Worm (Caenorhabditis elegans) whole organism, L3 larva: ENCODE results near the gene fard-1.

ENCODE experiments used
- ZK546.5 ChIP-seq: sonication (generic microtip); optimal IDR thresholded peaks from 2 replicates; lab custom pipeline; 2017; ENCODE audit warnings: missing biosample characterization, missing genetic modification characterization
- ama-1 ChIP-seq: fragments of 150-350 bp; optimal IDR thresholded peaks from 2 replicates; lab custom pipeline; 2018
- ceh-28 ChIP-seq: fragments of 150-350 bp; optimal IDR thresholded peaks from 2 replicates; lab custom pipeline; 2014; ENCODE audit warnings: missing biosample characterization, missing genetic modification reagents, missing genetic modification characterization
- ceh-82 ChIP-seq: fragments of 150-350 bp; optimal IDR thresholded peaks from 2 replicates; lab custom pipeline; 2014; ENCODE audit warnings: missing biosample characterization, missing genetic modification characterization
- ceh-9 ChIP-seq: sonication (generic microtip); optimal IDR thresholded peaks from 2 replicates; lab custom pipeline; 2018; ENCODE audit warnings: missing biosample characterization, missing genetic modification characterization
- egl-27 ChIP-seq: sonication (generic microtip); optimal IDR thresholded peaks from 4 replicates; lab custom pipeline; 2017; ENCODE audit warnings: missing biosample characterization, missing genetic modification reagents, missing genetic modification characterization
- egl-5 ChIP-seq: fragments of 150-350 bp; optimal IDR thresholded peaks from 2 replicates; lab custom pipeline; 2017; ENCODE audit warnings: missing biosample characterization, missing genetic modification reagents, missing genetic modification characterization, inconsistent platforms
- elt-1 ChIP-seq: fragments of 150-350 bp; optimal IDR thresholded peaks from 2 replicates; lab custom pipeline; 2014; ENCODE audit warnings: missing biosample characterization, missing genetic modification characterization
- elt-2 ChIP-seq: sonication (generic microtip); optimal IDR thresholded peaks from 2 replicates; lab custom pipeline; 2016; ENCODE audit warnings: missing genetic modification reagents, mild to moderate bottlenecking, missing genetic modification characterization, missing compliant biosample characterization
- elt-3 ChIP-seq, 3 experiments: fragments of 150-350 bp in 1 of 3; sonication (generic microtip) in 2 of 3; optimal IDR thresholded peaks; 2 replicates in 2 of 3; 4 replicates in 1 of 3; lab custom pipeline; 2014 to 2017; ENCODE audit warnings: missing biosample characterization in 3 of 3, missing genetic modification characterization in 3 of 3
- eor-1 ChIP-seq, 2 experiments: fragments of 150-350 bp; optimal IDR thresholded peaks; 2 replicates each; lab custom pipeline; 2014 to 2018; ENCODE audit warnings: missing biosample characterization in 2 of 2, missing genetic modification characterization in 2 of 2
- fkh-2 ChIP-seq: fragments of 150-350 bp; optimal IDR thresholded peaks from 2 replicates; lab custom pipeline; 2014; ENCODE audit warnings: missing biosample characterization, missing genetic modification reagents, missing genetic modification characterization
- hmg-11 ChIP-seq: sonication (generic microtip); optimal IDR thresholded peaks from 2 replicates; lab custom pipeline; 2016; ENCODE audit warnings: missing genetic modification characterization, missing compliant biosample characterization
- jun-1 ChIP-seq: fragments of 150-350 bp; optimal IDR thresholded peaks from 2 replicates; lab custom pipeline; 2014; ENCODE audit warnings: missing biosample characterization, missing genetic modification reagents, missing genetic modification characterization
- lin-15B ChIP-seq: fragments of 150-350 bp; optimal IDR thresholded peaks from 2 replicates; lab custom pipeline; 2014; ENCODE audit warnings: missing biosample characterization, missing genetic modification characterization
- lsy-12 ChIP-seq: sonication (generic microtip); optimal IDR thresholded peaks from 2 replicates; lab custom pipeline; 2016; ENCODE audit warnings: mild to moderate bottlenecking, missing genetic modification characterization, missing compliant biosample characterization
- mdl-1 ChIP-seq: fragments of 150-350 bp; optimal IDR thresholded peaks from 2 replicates; lab custom pipeline; 2014; ENCODE audit warnings: missing biosample characterization, missing genetic modification characterization
- mml-1 ChIP-seq: fragments of 150-350 bp; sonication (generic microtip); optimal IDR thresholded peaks from 3 replicates; lab custom pipeline; 2014; ENCODE audit warnings: missing biosample characterization, missing genetic modification characterization
- nfya-1 ChIP-seq: sonication (generic microtip); optimal IDR thresholded peaks from 2 replicates; lab custom pipeline; 2017; ENCODE audit warnings: missing genetic modification characterization, mild to moderate bottlenecking, missing compliant biosample characterization, antibody characterized with exemption, moderate library complexity; ENCODE audit not compliant: insufficient read depth
- nhr-11 ChIP-seq: fragments of 150-350 bp; optimal IDR thresholded peaks from 2 replicates; lab custom pipeline; 2014; ENCODE audit warnings: missing biosample characterization, missing genetic modification characterization
- nhr-12 ChIP-seq: fragments of 150-350 bp; optimal IDR thresholded peaks from 2 replicates; lab custom pipeline; 2014; ENCODE audit warnings: missing biosample characterization, missing genetic modification characterization
- nhr-23 ChIP-seq: fragments of 150-350 bp; optimal IDR thresholded peaks from 2 replicates; lab custom pipeline; 2014; ENCODE audit warnings: missing biosample characterization, missing genetic modification reagents, missing genetic modification characterization
- nhr-237 ChIP-seq: fragments of 150-350 bp; optimal IDR thresholded peaks from 2 replicates; lab custom pipeline; 2014; ENCODE audit warnings: missing biosample characterization, missing genetic modification characterization
- nhr-25 ChIP-seq: sonication (generic microtip); optimal IDR thresholded peaks from 2 replicates; lab custom pipeline; 2017; ENCODE audit warnings: missing biosample characterization, missing genetic modification characterization
- nhr-28 ChIP-seq: fragments of 150-350 bp; optimal IDR thresholded peaks from 2 replicates; lab custom pipeline; 2014; ENCODE audit warnings: missing biosample characterization, missing genetic modification characterization
- nhr-43 ChIP-seq: sonication (generic microtip); optimal IDR thresholded peaks from 2 replicates; lab custom pipeline; 2016; ENCODE audit warnings: mild to moderate bottlenecking, missing genetic modification characterization, missing compliant biosample characterization; ENCODE audit not compliant: poor library complexity, severe bottlenecking
- nhr-67 ChIP-seq: fragments of 150-350 bp; optimal IDR thresholded peaks from 2 replicates; lab custom pipeline; 2014; ENCODE audit warnings: missing biosample characterization, missing genetic modification characterization
- pha-4 ChIP-seq: fragments of 150-350 bp; optimal IDR thresholded peaks from 2 replicates; lab custom pipeline; 2014; ENCODE audit warnings: missing biosample characterization, missing genetic modification reagents, missing genetic modification characterization
- pqm-1 ChIP-seq: fragments of 150-350 bp; optimal IDR thresholded peaks from 2 replicates; lab custom pipeline; 2017; ENCODE audit warnings: missing biosample characterization, missing genetic modification characterization, inconsistent platforms
- sea-2 ChIP-seq: fragments of 150-350 bp; sonication (generic microtip); optimal IDR thresholded peaks from 4 replicates; lab custom pipeline; 2014; ENCODE audit warnings: missing biosample characterization, missing genetic modification reagents, missing genetic modification characterization
- skn-1 ChIP-seq: fragments of 150-350 bp; optimal IDR thresholded peaks from 2 replicates; lab custom pipeline; 2014; ENCODE audit warnings: missing biosample characterization, missing genetic modification characterization
- snpc-4 ChIP-seq: fragments of 150-350 bp; optimal IDR thresholded peaks from 2 replicates; lab custom pipeline; 2014; ENCODE audit warnings: missing biosample characterization, missing genetic modification characterization
- tbx-2 ChIP-seq: sonication (generic microtip); optimal IDR thresholded peaks from 2 replicates; lab custom pipeline; 2016; ENCODE audit warnings: mild to moderate bottlenecking, missing genetic modification characterization, missing compliant biosample characterization
- unc-39 ChIP-seq: sonication (generic microtip); optimal IDR thresholded peaks from 4 replicates; lab custom pipeline; 2017; ENCODE audit warnings: missing biosample characterization, missing genetic modification characterization
- unc-62 ChIP-seq: fragments of 150-350 bp; sonication (generic microtip); optimal IDR thresholded peaks from 4 replicates; lab custom pipeline; 2014; ENCODE audit warnings: missing biosample characterization, missing genetic modification reagents, missing genetic modification characterization
- zag-1 ChIP-seq: fragments of 150-350 bp; optimal IDR thresholded peaks from 2 replicates; lab custom pipeline; 2014; ENCODE audit warnings: missing biosample characterization, missing genetic modification characterization
- ztf-11 ChIP-seq: fragments of 150-350 bp; optimal IDR thresholded peaks from 2 replicates; lab custom pipeline; 2014; ENCODE audit warnings: missing biosample characterization, missing genetic modification characterization

The fard-1 gene

DNA sequence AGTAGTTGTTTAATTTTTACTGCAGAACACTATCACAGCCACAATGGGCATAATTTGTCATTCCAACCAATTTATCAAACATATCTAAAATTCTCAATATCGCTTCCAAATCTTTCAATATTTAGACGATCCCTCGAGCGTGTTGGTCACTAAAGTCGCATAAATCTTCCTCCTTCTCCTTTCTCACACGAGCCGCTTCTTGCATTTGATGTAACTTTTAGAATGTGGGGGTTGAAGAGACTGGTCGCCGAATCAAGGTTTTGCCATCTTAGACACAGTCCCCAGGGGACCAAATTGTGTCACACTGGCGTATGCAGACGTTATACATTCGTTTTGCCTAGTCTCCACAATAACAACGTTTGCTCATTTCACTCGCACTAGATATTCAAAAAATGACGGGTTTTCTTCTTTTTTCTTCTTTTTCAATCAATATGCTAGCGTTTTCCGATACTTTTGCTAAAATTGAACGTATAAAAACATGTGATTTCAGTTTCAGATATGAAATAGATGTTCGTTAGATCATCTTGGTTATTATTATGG is 24.4 kb downstream of the fard-1 start, which contains the start of gene gbb-1:
Gene gbb-1 (plus strand): TSS at position 490 of the 540 bp plus-strand sequence.
- TF ChIP-seq elt-1, result peak; percentile 19
- TF ChIP-seq fkh-2 (tag; lab: Kevin White, UChicago), result no peak
- TF ChIP-seq hmg-11, result no peak
- no peak for TF ChIP-seq snpc-4
- no peak for TF ChIP-seq egl-27 (tag; lab: Kevin White, UChicago)
- TF ChIP-seq, all 47 proteins: peak for 1

DNA sequence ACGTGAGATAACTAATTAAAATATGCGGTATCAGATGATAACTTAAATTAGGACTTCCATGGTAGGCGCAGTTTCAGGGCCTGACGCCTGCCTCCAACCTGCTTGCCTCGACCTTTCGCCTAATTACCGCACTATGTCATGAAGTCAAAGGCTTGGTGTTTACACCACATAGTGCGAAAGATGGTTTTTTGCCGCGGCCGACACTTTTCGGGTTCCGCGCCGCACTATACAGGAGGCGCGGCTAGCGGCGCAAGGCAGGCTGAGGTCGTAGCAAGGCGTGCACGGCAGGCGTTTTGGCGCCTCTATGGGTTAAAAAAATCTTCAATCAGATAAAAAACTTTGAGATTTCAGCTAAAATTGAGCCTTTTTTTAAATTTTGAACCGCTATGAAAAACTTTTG is 27.5 kb downstream of the fard-1 start:
- TF ChIP-seq eor-1 (tag; optimal IDR thresholded peaks at IDR 0.05; lab: Kevin White, UChicago), result no peak
- no peak for TF ChIP-seq nhr-237
- TF ChIP-seq snpc-4, result peak; percentile 78

DNA sequence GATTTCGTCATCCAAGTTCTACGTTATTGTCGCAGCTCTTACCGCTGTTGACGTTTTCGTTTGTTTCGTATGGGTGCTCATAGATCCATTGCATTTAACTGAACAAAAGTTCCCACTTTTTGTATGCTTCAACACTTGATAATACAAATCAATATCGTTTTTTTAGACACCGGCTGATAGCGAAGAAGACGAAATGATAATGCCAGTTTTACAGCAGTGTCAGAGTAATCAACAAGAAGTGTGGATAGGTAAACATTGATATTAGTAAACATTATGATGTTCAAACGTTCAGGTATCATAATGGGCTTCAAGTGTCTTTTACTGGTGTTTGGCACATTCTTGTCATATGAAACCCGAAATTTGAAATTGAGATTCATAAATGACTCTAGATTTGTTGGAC is 33.1 kb downstream of the fard-1 start:
- TF ChIP-seq tbx-2 (tag; lab: Kevin White, UChicago) (no peak), pha-4 (peak; percentile 62), ceh-82 (tag; lab: Kevin White, UChicago) (no peak), nhr-237 (no peak), elt-2 (peak; percentile 72), nhr-28 (no peak)

DNA sequence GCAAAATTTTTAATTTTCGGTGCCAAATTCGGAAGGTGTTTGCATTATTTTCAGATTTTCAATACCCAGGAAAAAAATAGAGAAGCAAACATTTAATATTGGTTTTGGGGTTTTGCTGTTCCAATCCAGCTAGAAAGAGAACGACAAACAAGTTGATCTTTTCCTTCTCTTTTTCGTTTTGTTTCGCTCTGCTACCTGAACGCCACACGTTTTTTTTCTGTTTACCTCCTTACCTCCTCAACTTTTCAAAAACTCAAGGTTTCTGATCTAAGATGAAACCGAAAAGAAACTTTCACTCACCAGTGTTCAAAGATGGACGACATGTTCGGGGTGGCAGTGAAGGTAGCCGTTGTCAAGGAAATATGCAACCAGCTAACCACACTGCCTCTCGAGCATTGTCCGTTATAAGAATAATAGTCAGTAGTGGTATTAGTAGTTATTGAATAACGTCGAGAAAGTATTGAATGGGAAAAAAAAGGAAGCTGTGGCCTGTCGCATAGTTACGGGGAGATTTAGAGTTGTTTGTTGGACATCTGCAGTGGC is 36.4 kb downstream of the fard-1 start:
- no peak for TF ChIP-seq lsy-12 (tag; lab: Kevin White, UChicago)
- TF ChIP-seq pha-4, result peak; percentile 59
- TF ChIP-seq ama-1 (lab: Kevin White, UChicago), result peak; percentile 24
- TF ChIP-seq egl-5, result peak; percentile 12
- TF ChIP-seq nhr-25 (tag; lab: Kevin White, UChicago), result peak; percentile 34
- TF ChIP-seq elt-2, result no peak

DNA sequence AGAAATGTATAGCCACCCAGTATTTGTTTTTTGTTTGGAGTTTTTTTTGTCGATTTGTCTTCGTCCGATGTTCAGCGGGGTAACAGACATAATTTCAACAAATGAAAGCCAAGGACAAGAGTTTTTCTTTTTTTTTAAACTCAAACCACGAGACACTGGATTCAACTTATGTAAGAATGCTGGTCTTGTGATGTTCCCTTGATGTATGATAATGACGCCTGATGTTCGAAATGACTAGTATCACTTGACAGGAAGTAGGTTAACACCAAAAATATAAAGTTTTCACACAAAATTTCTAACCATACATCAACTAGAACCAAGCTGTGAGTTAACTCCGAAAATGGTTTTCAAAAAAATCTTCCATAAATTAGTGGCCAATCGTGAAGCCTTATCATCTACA is 37.1 kb downstream of the fard-1 start:
- TF ChIP-seq lsy-12 (tag; lab: Kevin White, UChicago) (peak; percentile 32), pha-4 (no peak)

DNA sequence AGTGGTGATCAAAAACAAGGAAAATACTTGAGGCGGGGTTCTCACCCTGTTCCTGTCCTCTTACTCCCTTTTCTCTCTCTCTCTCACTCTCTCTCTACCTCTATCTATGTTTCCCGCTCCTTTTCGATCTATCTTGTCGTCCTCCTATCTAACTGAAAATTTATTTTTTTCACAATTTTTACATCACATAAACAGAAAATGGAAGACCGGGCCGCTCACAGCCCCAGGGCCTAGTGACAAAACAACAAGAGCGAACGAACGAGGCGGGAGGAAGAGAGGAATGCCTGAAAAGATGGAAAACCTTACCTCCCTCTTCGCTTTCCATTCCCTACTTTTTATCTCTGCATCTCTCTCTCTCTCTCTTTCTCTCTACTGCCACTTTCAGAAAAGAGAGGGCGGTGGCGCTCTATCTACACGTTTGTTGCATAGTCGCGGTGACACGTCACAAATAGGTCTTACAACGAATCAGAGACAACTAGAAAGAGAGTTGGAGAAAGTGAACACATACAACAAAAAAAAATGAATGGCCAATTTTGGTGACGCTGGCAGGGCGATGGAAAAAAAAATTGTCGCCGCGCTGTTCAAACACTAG is 37.7 kb downstream of the fard-1 start:
- TF ChIP-seq nhr-43 (tag; lab: Kevin White, UChicago) (no peak), tbx-2 (tag; lab: Kevin White, UChicago) (no peak), nhr-67 (tag; lab: Kevin White, UChicago) (no peak), ceh-9 (tag; lab: Kevin White, UChicago) (no peak), pqm-1 (tag; lab: Kevin White, UChicago) (peak; percentile 33), nhr-237 (no peak), nhr-23 (tag; lab: Kevin White, UChicago) (no peak), skn-1 (no peak), unc-39 (tag; lab: Kevin White, UChicago) (no peak), elt-1 (peak; percentile 28), nhr-11 (tag; lab: Kevin White, UChicago) (no peak), elt-2 (peak; percentile 33), nhr-25 (tag; lab: Kevin White, UChicago) (peak; percentile 9), pha-4 (peak; percentile 31), snpc-4 (peak; percentile 56), elt-3 (tag; optimal IDR thresholded peaks at IDR 0.05; lab: Kevin White, UChicago) (no peak)

DNA sequence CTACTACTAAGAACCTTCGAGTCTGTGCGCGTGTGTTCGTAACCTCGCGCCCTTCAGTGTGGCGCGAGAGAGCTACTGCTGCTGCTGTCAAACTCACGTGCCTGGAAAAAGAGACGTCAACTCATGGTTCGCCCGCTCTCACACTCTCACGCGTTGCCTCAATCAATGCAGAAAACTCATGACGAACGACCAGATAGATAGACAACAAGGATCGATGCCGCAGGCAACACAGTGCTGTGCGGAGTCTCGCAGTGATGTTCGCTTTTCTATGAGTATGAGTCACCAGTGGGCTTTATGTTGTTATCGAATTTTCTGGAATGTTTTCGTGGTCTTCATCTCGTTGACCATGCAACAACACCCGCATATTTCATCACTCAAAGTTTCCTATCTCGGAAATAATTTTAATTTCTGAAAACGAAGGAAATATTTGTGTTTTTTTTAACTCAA is 38.4 kb downstream of the fard-1 start:
- TF ChIP-seq ama-1 (lab: Kevin White, UChicago) (peak; percentile 83), mdl-1 (tag; lab: Kevin White, UChicago) (peak; percentile 86), ceh-28 (peak; percentile 88), hmg-11 (peak; percentile 62), ztf-11 (tag; lab: Kevin White, UChicago) (no peak), elt-1 (peak; percentile 30), tbx-2 (tag; lab: Kevin White, UChicago) (no peak), elt-2 (peak; percentile 81), lsy-12 (tag; lab: Kevin White, UChicago) (peak; percentile 70), mml-1 (tag; lab: Kevin White, UChicago) (no peak), fkh-2 (tag; lab: Kevin White, UChicago) (no peak), nhr-25 (tag; lab: Kevin White, UChicago) (no peak), jun-1 (peak; percentile 81), nhr-43 (tag; lab: Kevin White, UChicago) (no peak), nhr-12 (tag; lab: Kevin White, UChicago) (no peak), ceh-82 (tag; lab: Kevin White, UChicago) (no peak), zag-1 (tag; lab: Kevin White, UChicago) (no peak), unc-62 (GFP tag; lab: Kevin White, UChicago) (peak; percentile 80), nhr-11 (tag; lab: Kevin White, UChicago) (no peak), nhr-28 (no peak), sea-2 (no peak), lin-15B (tag; lab: Kevin White, UChicago) (peak; percentile 13), eor-1 (tag; optimal IDR thresholded peaks at IDR 0.05; lab: Kevin White, UChicago) (no peak), ceh-9 (tag; lab: Kevin White, UChicago) (no peak), nfya-1 (tag; lab: Kevin White, UChicago) (peak; percentile 76), nhr-237 (no peak), ZK546.5 (tag; lab: Kevin White, UChicago) (no peak)
